Worm (Caenorhabditis elegans) whole organism, L3 larva: ENCODE data around the gene F37A8.1.

Source experiments
- R02D3.7 ChIP-seq: fragments of 150-350 bp; optimal IDR thresholded peaks from 2 replicates; lab custom pipeline; 2014; ENCODE audit warnings: missing biosample characterization, missing genetic modification characterization
- aly-2 ChIP-seq: fragments of 150-350 bp; optimal IDR thresholded peaks from 2 replicates; lab custom pipeline; 2014; ENCODE audit warnings: missing biosample characterization, missing genetic modification characterization
- lin-39 ChIP-seq: fragments of 150-350 bp; optimal IDR thresholded peaks from 2 replicates; lab custom pipeline; 2018; ENCODE audit warnings: missing biosample characterization, missing genetic modification reagents, missing genetic modification characterization
- mdl-1 ChIP-seq: fragments of 150-350 bp; optimal IDR thresholded peaks from 2 replicates; lab custom pipeline; 2014; ENCODE audit warnings: missing biosample characterization, missing genetic modification characterization
- mml-1 ChIP-seq: fragments of 150-350 bp; sonication (generic microtip); optimal IDR thresholded peaks from 3 replicates; lab custom pipeline; 2014; ENCODE audit warnings: missing biosample characterization, missing genetic modification characterization
- nhr-11 ChIP-seq: fragments of 150-350 bp; optimal IDR thresholded peaks from 2 replicates; lab custom pipeline; 2014; ENCODE audit warnings: missing biosample characterization, missing genetic modification characterization
- nhr-237 ChIP-seq: fragments of 150-350 bp; optimal IDR thresholded peaks from 2 replicates; lab custom pipeline; 2014; ENCODE audit warnings: missing biosample characterization, missing genetic modification characterization
- nhr-28 ChIP-seq: fragments of 150-350 bp; optimal IDR thresholded peaks from 2 replicates; lab custom pipeline; 2014; ENCODE audit warnings: missing biosample characterization, missing genetic modification characterization
- nhr-76 ChIP-seq: fragments of 150-350 bp; sonication (generic microtip); optimal IDR thresholded peaks from 5 replicates; lab custom pipeline; 2014; ENCODE audit warnings: missing biosample characterization, missing genetic modification characterization
- snpc-4 ChIP-seq: fragments of 150-350 bp; optimal IDR thresholded peaks from 2 replicates; lab custom pipeline; 2014; ENCODE audit warnings: missing biosample characterization, missing genetic modification characterization

- TF ChIP-seq lin-39 (no peak), nhr-28 (tag; lab: Kevin White, UChicago) (no peak), mml-1 (tag; lab: Kevin White, UChicago) (no peak), mdl-1 (peak; percentile 24), nhr-76 (tag; lab: Kevin White, UChicago) (no peak), R02D3.7 (no peak), nhr-237 (tag; lab: Kevin White, UChicago) (no peak), snpc-4 (tag; lab: Kevin White, UChicago) (no peak), nhr-11 (tag; lab: Kevin White, UChicago) (peak; percentile 42), aly-2 (no peak)
Measured at ce11 chrIII:3954220-3954619, 26.0 kb downstream of the F37A8.1 start.
